Worm (Caenorhabditis elegans) whole organism, midembryonic: ENCODE data around the gene F53C11.1.

Source experiments
- flt-1 ChIP-seq: fragments of 200-800 bp; sonication (Bioruptor generic); IDR thresholded peaks from 2 replicates; pipeline ENCODE4 v1.3.6; 2022; ENCODE audit warnings: missing genetic modification characterization, missing compliant biosample characterization
- ref-1 ChIP-seq: fragments of 200-800 bp; sonication (Bioruptor generic); conservative IDR thresholded peaks from 2 replicates; pipeline ENCODE4 v1.3.6; 2022; ENCODE audit warnings: missing genetic modification reagents, missing genetic modification characterization, missing compliant biosample characterization
- tab-1 ChIP-seq: fragments of 200-800 bp; sonication (Bioruptor generic); IDR thresholded peaks from 2 replicates; pipeline ENCODE4 v1.3.6; 2022; ENCODE audit warnings: missing genetic modification characterization, missing compliant biosample characterization

DNA sequence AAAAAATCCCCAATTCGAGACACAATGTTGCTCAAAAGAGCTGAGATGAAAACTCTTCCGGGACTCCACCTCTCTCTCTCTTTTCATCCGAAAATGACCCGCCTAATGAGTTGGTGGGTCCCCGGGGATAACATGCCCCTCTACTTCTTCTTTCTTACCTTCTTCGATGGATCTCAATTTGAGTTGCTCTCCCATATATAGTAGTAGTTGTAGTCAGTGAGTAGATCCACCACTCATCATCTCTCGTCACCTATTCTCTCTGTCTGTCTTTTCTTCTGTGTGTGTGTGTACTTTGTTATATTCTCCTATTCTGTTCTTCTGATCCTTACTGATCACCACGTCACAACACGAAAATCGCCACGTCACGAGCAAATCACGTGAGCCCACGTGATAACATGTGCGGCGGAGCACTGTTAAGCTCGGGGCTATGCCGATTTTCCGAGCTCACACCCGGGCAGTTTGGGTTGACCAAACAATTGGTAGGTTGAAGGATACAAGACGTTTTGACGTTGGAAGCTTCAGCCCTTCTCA lies 20.7 kb downstream of the F53C11.1 start, which contains the start of gene twk-32:
- TF ChIP-seq tab-1 (GFP tag; lab: Robert Waterston, UW) (no peak), flt-1 (no peak), ref-1 (GFP tag; lab: Robert Waterston, UW) (no peak)
